Worm (Caenorhabditis elegans) whole organism, midembryonic: ENCODE results near the gene Y43F4B.10.

ENCODE experiments used
- T22C8.4 ChIP-seq: fragments of 200-800 bp; sonication (Bioruptor generic); IDR thresholded peaks from 2 replicates; pipeline ENCODE4 v1.3.6; 2022; ENCODE audit warnings: missing genetic modification characterization, missing compliant biosample characterization
- cog-1 ChIP-seq: sonication (generic microtip); optimal IDR thresholded peaks from 2 replicates; lab custom pipeline; 2016; ENCODE audit warnings: missing genetic modification characterization, missing compliant biosample characterization
- flt-1 ChIP-seq: fragments of 200-800 bp; sonication (Bioruptor generic); IDR thresholded peaks from 2 replicates; pipeline ENCODE4 v1.3.6; 2022; ENCODE audit warnings: missing genetic modification characterization, missing compliant biosample characterization
- klf-2 ChIP-seq: fragments of 200-800 bp; sonication (Bioruptor generic); conservative IDR thresholded peaks from 2 replicates; pipeline ENCODE4 v1.3.6; 2022; ENCODE audit warnings: missing genetic modification reagents, missing genetic modification characterization, missing compliant biosample characterization
- med-1 ChIP-seq: sonication (generic microtip); optimal IDR thresholded peaks from 2 replicates; lab custom pipeline; 2017; ENCODE audit warnings: missing genetic modification characterization, mild to moderate bottlenecking, missing compliant biosample characterization, antibody characterized with exemption, missing genetic modification reagents; ENCODE audit not compliant: insufficient read depth
- ref-1 ChIP-seq: fragments of 200-800 bp; sonication (Bioruptor generic); conservative IDR thresholded peaks from 2 replicates; pipeline ENCODE4 v1.3.6; 2022; ENCODE audit warnings: missing genetic modification reagents, missing genetic modification characterization, missing compliant biosample characterization
- tab-1 ChIP-seq: fragments of 200-800 bp; sonication (Bioruptor generic); IDR thresholded peaks from 2 replicates; pipeline ENCODE4 v1.3.6; 2022; ENCODE audit warnings: missing genetic modification characterization, missing compliant biosample characterization
- ztf-23 ChIP-seq: fragments of 200-800 bp; sonication (Bioruptor generic); IDR thresholded peaks from 2 replicates; pipeline ENCODE4 v1.3.6; 2022; ENCODE audit warnings: missing genetic modification reagents, missing genetic modification characterization, missing compliant biosample characterization
- ztf-29 ChIP-seq: fragments of 200-800 bp; sonication (Bioruptor generic); IDR thresholded peaks from 2 replicates; pipeline ENCODE4 v1.3.6; 2022; ENCODE audit warnings: missing genetic modification reagents, missing genetic modification characterization, missing compliant biosample characterization

Gene Y43F4B.10

DNA sequence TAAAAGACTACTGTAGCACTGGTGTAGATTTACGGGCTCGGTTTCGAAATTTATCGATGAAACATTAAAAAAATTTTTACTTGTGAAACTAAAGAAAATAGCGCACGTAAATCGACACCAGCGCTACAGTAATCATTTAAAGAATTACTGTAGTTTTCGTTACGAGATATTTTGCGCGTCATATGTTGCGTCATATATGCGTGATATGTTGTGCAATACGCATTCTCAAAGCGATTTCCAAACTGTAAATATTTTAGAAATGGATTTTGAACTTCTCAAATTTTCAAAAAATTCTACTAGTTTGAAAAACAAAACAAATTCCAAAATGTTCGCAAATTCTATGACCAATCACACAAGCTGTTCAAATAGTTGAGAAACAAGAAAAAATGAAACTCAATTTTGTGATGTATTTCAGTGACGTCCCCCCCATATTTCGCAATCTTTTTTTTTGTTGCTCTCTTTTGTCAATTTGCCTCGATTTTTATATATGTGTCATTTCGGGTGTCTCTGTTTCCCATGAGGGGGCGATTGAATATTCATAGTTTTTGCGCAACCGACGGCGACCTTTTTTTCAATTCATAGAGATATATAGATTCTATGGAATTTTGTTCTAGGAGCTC is 35.9 kb upstream of the Y43F4B.10 start:
- TF ChIP-seq med-1 (GFP tag; lab: Kevin White, UChicago) (no peak), klf-2 (0 out of 2 replicates have a peak, but pooled peaks have one; percentile 18)

DNA sequence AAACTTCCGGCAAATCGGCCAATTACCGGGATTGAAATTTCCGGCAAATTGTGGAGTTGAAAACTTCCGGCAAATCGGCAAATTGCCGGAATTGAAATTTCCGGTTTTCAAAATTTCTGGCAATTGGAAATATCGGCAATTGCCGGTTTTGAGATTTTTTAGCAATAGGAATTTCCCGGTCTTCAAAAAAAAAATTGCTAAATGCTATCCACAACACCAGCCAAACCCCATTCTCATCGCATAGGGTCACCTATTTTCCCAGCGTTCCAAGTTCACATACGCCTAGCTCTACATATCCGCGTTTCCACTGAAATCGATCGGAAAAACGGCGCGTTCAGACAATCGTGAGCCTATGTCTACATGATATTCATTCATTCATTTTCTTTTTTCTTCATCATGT is 28.4 kb upstream of the Y43F4B.10 start, which contains the start of gene F56A8.8:
TSS of gene F56A8.8 (plus strand) at position 301 of the 400 bp plus-strand sequence.
- TF ChIP-seq T22C8.4 (GFP tag; lab: Robert Waterston, UW) (no peak), tab-1 (GFP tag; lab: Robert Waterston, UW) (no peak), med-1 (GFP tag; lab: Kevin White, UChicago) (no peak), ref-1 (GFP tag; lab: Robert Waterston, UW) (no peak), ztf-29 (no peak), klf-2 (no peak), flt-1 (GFP tag; lab: Robert Waterston, UW) (no peak)

DNA sequence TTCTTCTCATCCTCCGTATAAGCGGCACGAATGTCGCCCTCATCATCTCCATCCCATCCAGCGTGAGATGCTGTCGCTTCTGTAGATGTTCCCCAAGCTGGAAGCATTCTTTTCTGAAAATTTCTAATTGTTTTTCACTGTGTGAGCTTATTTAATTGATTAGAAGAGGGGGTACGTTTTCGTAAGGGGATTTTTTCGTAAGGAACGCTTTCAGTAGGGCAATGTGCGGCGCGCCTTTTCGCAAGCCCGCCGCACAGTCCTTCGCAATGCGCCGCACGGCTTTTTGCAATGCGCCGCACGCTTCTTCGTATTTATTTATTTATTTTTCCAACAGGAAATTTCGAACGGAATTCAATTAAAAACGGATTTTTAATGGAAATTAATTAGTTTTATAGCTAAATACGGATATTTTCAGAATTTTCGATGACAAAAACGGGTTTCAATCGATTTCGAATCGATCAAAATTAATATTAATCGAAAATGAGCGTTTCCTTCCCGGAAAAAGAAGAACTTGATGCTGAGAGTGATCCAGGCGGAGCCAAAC is 20.8 kb upstream of the Y43F4B.10 start, which contains the start of gene set-25:
TSS of gene set-25 (minus strand) at position 120 of the 544 bp plus-strand sequence.
- peak; percentile 67 for TF ChIP-seq flt-1 (GFP tag; lab: Robert Waterston, UW)
- peak; percentile 34; the same call in 1 of the 2 replicates for TF ChIP-seq tab-1 (GFP tag; lab: Robert Waterston, UW)
- TF ChIP-seq med-1 (GFP tag; lab: Kevin White, UChicago) = peak; percentile 48
- TF ChIP-seq klf-2 = peak; percentile 77
- TF ChIP-seq ztf-23 (GFP tag; lab: Robert Waterston, UW) = peak; percentile 86

DNA sequence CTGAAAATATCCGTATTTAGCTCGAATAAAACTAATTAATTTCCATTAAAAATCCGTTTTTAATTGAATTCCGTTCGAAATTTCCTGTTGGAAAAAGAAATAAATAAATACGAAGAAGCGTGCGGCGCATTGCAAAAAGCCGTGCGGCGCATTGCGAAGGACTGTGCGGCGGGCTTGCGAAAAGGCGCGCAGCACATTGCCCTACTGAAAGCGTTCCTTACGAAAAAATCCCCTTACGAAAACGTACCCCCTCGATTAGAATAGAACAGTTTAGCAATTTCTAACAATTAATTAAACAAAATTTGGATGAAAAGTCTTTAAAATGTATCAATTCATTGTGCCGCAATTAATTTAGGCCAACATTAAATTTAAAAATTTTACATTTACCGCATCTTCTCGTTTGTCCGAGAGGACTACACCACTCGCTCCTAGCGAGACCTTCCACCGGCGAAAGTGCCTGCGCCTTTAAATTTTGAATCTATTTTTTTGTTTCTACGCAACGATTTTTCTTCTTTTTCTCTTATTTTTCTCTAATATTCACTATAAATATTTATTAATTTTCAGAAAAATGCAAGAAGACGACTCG is 17.5 kb upstream of the Y43F4B.10 start, which contains the start of gene npp-18:
TSS of gene npp-18 (plus strand) at position 565 of the 586 bp plus-strand sequence.
- TF ChIP-seq ztf-23 (GFP tag; lab: Robert Waterston, UW) (peak; percentile 93), flt-1 (GFP tag; lab: Robert Waterston, UW) (peak; percentile 91), T22C8.4 (GFP tag; lab: Robert Waterston, UW) (peak; percentile 74), klf-2 (peak; percentile 84), ztf-29 (peak; percentile 88), ref-1 (GFP tag; lab: Robert Waterston, UW) (peak; percentile 64), tab-1 (GFP tag; lab: Robert Waterston, UW) (peak; percentile 87)

DNA sequence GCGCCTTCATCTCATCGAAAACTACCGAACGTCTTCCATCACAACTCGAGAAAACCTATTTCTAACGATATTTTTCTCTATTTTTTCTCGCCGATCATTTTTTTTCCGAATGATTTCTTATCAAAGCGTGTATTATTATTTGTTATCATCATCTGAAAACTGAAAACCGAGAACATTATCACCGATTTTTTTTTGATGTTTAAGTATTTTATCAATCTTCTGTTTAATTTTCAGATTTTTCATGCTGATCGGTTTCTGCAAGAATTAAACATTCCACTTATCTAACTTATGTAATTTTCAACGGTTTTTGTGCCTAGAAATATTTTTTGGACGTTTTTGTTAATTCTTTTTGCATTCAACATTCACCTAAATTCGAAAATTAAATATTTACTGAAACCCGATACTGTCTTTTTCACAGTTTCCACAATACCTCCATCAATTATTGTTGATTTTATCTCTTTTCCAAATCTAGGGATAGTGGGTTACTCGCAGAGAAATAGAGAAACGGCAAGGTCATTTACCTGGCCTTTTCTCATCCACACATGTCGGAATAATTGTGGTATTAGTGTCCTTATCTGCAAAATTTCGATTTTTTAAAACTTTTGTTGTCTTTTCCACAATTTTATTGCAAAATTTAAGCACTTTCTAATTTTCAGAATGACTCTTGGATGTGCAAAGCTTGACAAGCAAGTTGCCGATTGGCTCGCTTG is 15.0 kb upstream of the Y43F4B.10 start, which contains the start of gene pgm-2:
TSS of gene pgm-2 (plus strand) at position 657 of the 710 bp plus-strand sequence.
- TF ChIP-seq flt-1 (GFP tag; lab: Robert Waterston, UW) = no peak
- no peak for TF ChIP-seq ztf-23 (GFP tag; lab: Robert Waterston, UW)
- TF ChIP-seq tab-1 (GFP tag; lab: Robert Waterston, UW) = no peak

DNA sequence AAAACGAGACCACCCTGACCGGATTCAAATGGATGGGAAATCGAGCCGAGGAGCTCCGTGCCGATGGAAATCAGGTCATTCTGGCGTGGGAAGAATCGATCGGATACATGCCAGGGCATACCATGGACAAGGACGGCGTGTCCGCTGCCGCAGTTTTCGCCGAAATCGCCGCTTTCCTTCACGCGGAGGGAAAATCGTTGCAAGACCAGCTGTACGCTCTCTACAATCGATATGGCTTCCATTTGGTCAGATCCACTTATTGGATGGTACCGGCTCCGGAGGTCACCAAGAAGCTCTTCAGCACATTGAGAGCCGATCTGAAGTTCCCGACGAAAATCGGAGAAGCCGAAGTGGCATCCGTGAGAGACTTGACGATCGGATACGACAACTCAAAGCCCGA is 11.9 kb upstream of the Y43F4B.10 start:
- TF ChIP-seq ztf-23 (GFP tag; lab: Robert Waterston, UW) = no peak
- no peak for TF ChIP-seq ref-1 (GFP tag; lab: Robert Waterston, UW)
- no peak for TF ChIP-seq tab-1 (GFP tag; lab: Robert Waterston, UW)
- no peak for TF ChIP-seq med-1 (GFP tag; lab: Kevin White, UChicago)
- TF ChIP-seq T22C8.4 (GFP tag; lab: Robert Waterston, UW) = no peak
- TF ChIP-seq ztf-29 = no peak
- no peak for TF ChIP-seq klf-2
- TF ChIP-seq flt-1 (GFP tag; lab: Robert Waterston, UW) = 0 out of 2 replicates have a peak, but pooled peaks have one; percentile 12
- no peak for TF ChIP-seq cog-1 (tag; lab: Kevin White, UChicago)

DNA sequence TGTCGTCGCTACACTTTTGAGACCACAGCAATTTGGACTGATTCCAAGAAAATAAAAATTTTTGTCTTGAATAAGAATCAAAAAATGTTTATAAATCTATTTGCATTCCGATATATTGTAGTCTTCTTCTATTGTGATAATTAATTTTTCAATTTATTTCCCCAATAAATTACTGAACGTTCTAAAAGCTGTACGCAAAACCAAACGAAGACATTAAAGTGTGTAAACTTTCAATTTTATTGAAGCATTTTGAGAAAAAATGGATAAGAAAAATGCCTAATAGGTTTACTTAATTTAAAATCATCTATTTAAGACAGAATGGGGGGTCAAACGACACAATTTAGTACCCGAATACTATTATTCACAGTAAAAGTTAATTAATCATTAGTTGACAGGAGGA is 11.3 kb upstream of the Y43F4B.10 start:
- TF ChIP-seq tab-1 (GFP tag; lab: Robert Waterston, UW) (no peak), ref-1 (GFP tag; lab: Robert Waterston, UW) (no peak), T22C8.4 (GFP tag; lab: Robert Waterston, UW) (no peak), ztf-29 (no peak), cog-1 (tag; lab: Kevin White, UChicago) (no peak), med-1 (GFP tag; lab: Kevin White, UChicago) (no peak), ztf-23 (GFP tag; lab: Robert Waterston, UW) (no peak), flt-1 (GFP tag; lab: Robert Waterston, UW) (no peak), klf-2 (no peak)

DNA sequence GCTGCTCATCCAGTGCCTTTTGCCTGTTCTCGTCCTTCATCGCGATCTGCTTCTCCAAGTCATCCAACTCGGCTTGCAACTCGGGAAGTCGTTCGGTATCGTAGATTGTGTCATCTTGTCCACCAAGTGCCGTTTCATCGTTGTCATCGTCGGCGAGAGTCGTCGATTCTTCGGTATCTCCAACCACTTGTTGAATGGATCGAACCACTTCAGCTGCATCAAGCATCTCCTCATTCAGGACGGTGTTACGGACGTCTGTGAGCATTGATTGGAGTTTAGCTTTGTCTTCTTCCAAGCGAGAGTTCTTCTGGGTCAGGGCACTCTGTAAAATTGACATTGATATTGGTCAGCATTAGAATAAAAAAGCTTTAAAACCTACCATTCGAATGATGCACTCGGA is 8.3 kb upstream of the Y43F4B.10 start:
- TF ChIP-seq ref-1 (GFP tag; lab: Robert Waterston, UW) (no peak), flt-1 (GFP tag; lab: Robert Waterston, UW) (no peak), tab-1 (GFP tag; lab: Robert Waterston, UW) (no peak), ztf-23 (GFP tag; lab: Robert Waterston, UW) (no peak), klf-2 (no peak), T22C8.4 (GFP tag; lab: Robert Waterston, UW) (no peak), med-1 (GFP tag; lab: Kevin White, UChicago) (no peak), cog-1 (tag; lab: Kevin White, UChicago) (no peak), ztf-29 (no peak)

DNA sequence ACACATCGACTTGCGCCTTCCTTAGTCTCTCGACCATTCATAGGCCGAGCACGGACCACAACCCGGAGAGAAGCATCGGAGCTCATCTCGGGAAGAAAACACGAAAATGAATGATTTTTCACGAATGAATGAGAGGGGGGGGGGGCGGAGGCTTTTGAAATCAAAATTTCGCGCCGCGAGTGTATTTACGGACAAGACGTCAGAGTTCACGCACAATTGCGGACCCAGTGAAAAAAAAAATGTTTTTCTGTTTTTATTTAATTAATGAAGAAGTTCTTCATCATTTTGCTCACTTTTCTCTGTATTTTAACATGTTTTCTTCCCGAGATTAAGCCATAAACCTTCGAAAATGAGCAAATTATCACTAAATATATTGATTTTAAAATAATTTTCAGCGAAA is 6.8 kb upstream of the Y43F4B.10 start, which contains the start of the genes klp-19 and slc-36.1:
TSS of gene klp-19 (minus strand) at position 153 of the 400 bp plus-strand sequence.
TSS of gene slc-36.1 (plus strand) at position 396 of the 400 bp plus-strand sequence.
- TF ChIP-seq tab-1 (GFP tag; lab: Robert Waterston, UW) (no peak), ref-1 (GFP tag; lab: Robert Waterston, UW) (no peak), med-1 (GFP tag; lab: Kevin White, UChicago) (no peak), flt-1 (GFP tag; lab: Robert Waterston, UW) (no peak), T22C8.4 (GFP tag; lab: Robert Waterston, UW) (no peak), ztf-23 (GFP tag; lab: Robert Waterston, UW) (no peak), ztf-29 (no peak), klf-2 (no peak), cog-1 (tag; lab: Kevin White, UChicago) (no peak)
